Worm (Caenorhabditis elegans) whole organism, L3 larva: ENCODE data around the gene twk-20.

Source experiments
- ceh-28 ChIP-seq: fragments of 150-350 bp; optimal IDR thresholded peaks from 2 replicates; lab custom pipeline; 2014; ENCODE audit warnings: missing biosample characterization, missing genetic modification reagents, missing genetic modification characterization
- ceh-82 ChIP-seq: fragments of 150-350 bp; optimal IDR thresholded peaks from 2 replicates; lab custom pipeline; 2014; ENCODE audit warnings: missing biosample characterization, missing genetic modification characterization
- ceh-9 ChIP-seq: sonication (generic microtip); optimal IDR thresholded peaks from 2 replicates; lab custom pipeline; 2018; ENCODE audit warnings: missing biosample characterization, missing genetic modification characterization
- fkh-10 ChIP-seq: sonication (generic microtip); optimal IDR thresholded peaks from 2 replicates; lab custom pipeline; 2017; ENCODE audit warnings: missing biosample characterization, missing genetic modification reagents, missing genetic modification characterization
- mdl-1 ChIP-seq: fragments of 150-350 bp; optimal IDR thresholded peaks from 2 replicates; lab custom pipeline; 2014; ENCODE audit warnings: missing biosample characterization, missing genetic modification characterization
- nhr-11 ChIP-seq: fragments of 150-350 bp; optimal IDR thresholded peaks from 2 replicates; lab custom pipeline; 2014; ENCODE audit warnings: missing biosample characterization, missing genetic modification characterization
- nhr-28 ChIP-seq: fragments of 150-350 bp; optimal IDR thresholded peaks from 2 replicates; lab custom pipeline; 2014; ENCODE audit warnings: missing biosample characterization, missing genetic modification characterization
- nhr-76 ChIP-seq: fragments of 150-350 bp; sonication (generic microtip); optimal IDR thresholded peaks from 5 replicates; lab custom pipeline; 2014; ENCODE audit warnings: missing biosample characterization, missing genetic modification characterization
- ztf-4 ChIP-seq: fragments of 150-350 bp; optimal IDR thresholded peaks from 2 replicates; lab custom pipeline; 2014; ENCODE audit warnings: missing biosample characterization, missing genetic modification characterization

- TF ChIP-seq nhr-28, result no peak
- no peak for TF ChIP-seq fkh-10 (GFP tag; lab: Kevin White, UChicago)
- no peak for TF ChIP-seq ceh-82 (tag; lab: Kevin White, UChicago)
- TF ChIP-seq ztf-4, result no peak
- no peak for TF ChIP-seq ceh-28 (tag; lab: Kevin White, UChicago)
- no peak for TF ChIP-seq nhr-76 (tag; lab: Kevin White, UChicago)
- no peak for TF ChIP-seq ceh-9
- no peak for TF ChIP-seq mdl-1 (tag; lab: Kevin White, UChicago)
- no peak for TF ChIP-seq nhr-11 (tag; lab: Kevin White, UChicago)
Observed at ce11 chrX:13605854-13606253, 33.8 kb upstream of the twk-20 start.
